Fruit fly (Drosophila melanogaster) whole organism, embryonic: ENCODE data around the gene Rai1.

Experiments
- CG10654 ChIP-seq: fragments of 200-800 bp; sonication (Bioruptor generic); optimal IDR thresholded peaks from 2 replicates; lab custom pipeline; 2016; ENCODE audit warnings: missing biosample characterization, missing genetic modification characterization
- CG10979 ChIP-seq: fragments of 200-800 bp; sonication (Bioruptor generic); optimal IDR thresholded peaks from 2 replicates; lab custom pipeline; 2018; ENCODE audit warnings: missing biosample characterization, mild to moderate bottlenecking, missing genetic modification characterization, moderate library complexity
- CG12769 ChIP-seq: fragments of 200-800 bp; sonication (Bioruptor generic); optimal IDR thresholded peaks from 2 replicates; lab custom pipeline; 2019; ENCODE audit warnings: missing biosample characterization, mild to moderate bottlenecking, missing genetic modification characterization, moderate library complexity
- CG13894 ChIP-seq: fragments of 200-800 bp; sonication (Bioruptor generic); optimal IDR thresholded peaks from 3 replicates; lab custom pipeline; 2018; ENCODE audit warnings: missing biosample characterization, mild to moderate bottlenecking, missing genetic modification characterization, moderate library complexity
- CG15479 ChIP-seq: fragments of 200-800 bp; sonication (Bioruptor generic); optimal IDR thresholded peaks from 3 replicates; lab custom pipeline; 2019; ENCODE audit warnings: missing biosample characterization, mild to moderate bottlenecking, missing genetic modification characterization, moderate library complexity
- CG18262 ChIP-seq: fragments of 200-800 bp; optimal IDR thresholded peaks from 3 replicates; lab custom pipeline; 2019; ENCODE audit warnings: missing biosample characterization, mild to moderate bottlenecking, missing genetic modification characterization, moderate library complexity
- CG2678 ChIP-seq: fragments of 200-800 bp; sonication (Bioruptor generic); optimal IDR thresholded peaks from 3 replicates; lab custom pipeline; 2019; ENCODE audit warnings: missing biosample characterization, mild to moderate bottlenecking, missing genetic modification characterization, moderate library complexity
- CG30403 ChIP-seq: fragments of 200-800 bp; sonication (Bioruptor generic); optimal IDR thresholded peaks from 3 replicates; lab custom pipeline; 2016; ENCODE audit warnings: missing biosample characterization, missing genetic modification characterization
- CG33213 ChIP-seq: fragments of 200-800 bp; sonication (Bioruptor generic); optimal IDR thresholded peaks from 3 replicates; lab custom pipeline; 2016; ENCODE audit warnings: missing biosample characterization, missing genetic modification characterization
- CG4424 ChIP-seq: fragments of 200-800 bp; sonication (Bioruptor generic); optimal IDR thresholded peaks from 3 replicates; lab custom pipeline; 2016; ENCODE audit warnings: missing biosample characterization, missing genetic modification characterization
- CG4820 ChIP-seq: fragments of 200-800 bp; sonication (Bioruptor generic); optimal IDR thresholded peaks from 3 replicates; lab custom pipeline; 2016; ENCODE audit warnings: missing biosample characterization, missing genetic modification characterization
- CG4854 ChIP-seq: fragments of 200-800 bp; sonication (Bioruptor generic); optimal IDR thresholded peaks from 2 replicates; lab custom pipeline; 2016; ENCODE audit warnings: missing biosample characterization, missing genetic modification characterization, inconsistent platforms
- CG6272 ChIP-seq: fragments of 200-800 bp; sonication (Bioruptor generic); IDR thresholded peaks from 2 replicates; pipeline ENCODE4 v1.3.6; 2022; ENCODE audit warnings: missing biosample characterization, missing genetic modification characterization
- CG6791 ChIP-seq: fragments of 200-800 bp; sonication (Bioruptor generic); IDR thresholded peaks from 3 replicates; pipeline ENCODE4 v1.3.6; 2022; ENCODE audit warnings: missing biosample characterization, missing genetic modification characterization; ENCODE audit not compliant: partially characterized antibody
- CG6813 ChIP-seq: fragments of 200-800 bp; sonication (Bioruptor generic); optimal IDR thresholded peaks from 2 replicates; lab custom pipeline; 2017; ENCODE audit warnings: missing biosample characterization, missing genetic modification characterization, mild to moderate bottlenecking, moderate library complexity, missing genetic modification reagents
- CG7963 ChIP-seq: fragments of 200-800 bp; sonication (Bioruptor generic); IDR thresholded peaks from 3 replicates; pipeline ENCODE4 v1.3.6; 2022; ENCODE audit warnings: missing biosample characterization, missing genetic modification characterization; ENCODE audit not compliant: partially characterized antibody
- CG7987 ChIP-seq: fragments of 200-800 bp; sonication (Bioruptor generic); optimal IDR thresholded peaks from 2 replicates; lab custom pipeline; 2018; ENCODE audit warnings: missing biosample characterization, mild to moderate bottlenecking, missing genetic modification characterization, moderate library complexity
- CG8478 ChIP-seq: fragments of >200 bp; optimal IDR thresholded peaks from 2 replicates; lab custom pipeline; 2018
- CG8924 ChIP-seq: fragments of 200-800 bp; optimal IDR thresholded peaks from 3 replicates; lab custom pipeline; 2019; ENCODE audit warnings: missing biosample characterization, mild to moderate bottlenecking, missing genetic modification characterization, moderate library complexity
- CG8944 ChIP-seq: fragments of 200-800 bp; sonication (Bioruptor generic); optimal IDR thresholded peaks from 3 replicates; lab custom pipeline; 2016; ENCODE audit warnings: missing biosample characterization, missing genetic modification characterization
- CG9797 ChIP-seq: fragments of 200-800 bp; sonication (Bioruptor generic); optimal IDR thresholded peaks from 3 replicates; lab custom pipeline; 2018; ENCODE audit warnings: missing biosample characterization, mild to moderate bottlenecking, missing genetic modification characterization
- CrebB ChIP-seq: fragments of 200-800 bp; sonication (Bioruptor generic); optimal IDR thresholded peaks from 3 replicates; lab custom pipeline; 2018; ENCODE audit warnings: missing biosample characterization, mild to moderate bottlenecking, missing genetic modification characterization
- D ChIP-seq, 2 experiments: fragments of 200-800 bp in 1 of 2; fragments of >200 bp in 1 of 2; sonication (Bioruptor generic) in 1 of 2; optimal IDR thresholded peaks; 2 replicates in 1 of 2; 3 replicates in 1 of 2; lab custom pipeline; 2017; ENCODE audit warnings: mild to moderate bottlenecking in 1 of 2, missing biosample characterization in 1 of 2, missing genetic modification characterization in 1 of 2, missing genetic modification reagents in 1 of 2
- Dll ChIP-seq: fragments of 200-800 bp; sonication (Bioruptor generic); IDR thresholded peaks from 4 replicates; pipeline ENCODE4 v1.3.6; 2022; ENCODE audit warnings: missing biosample characterization, missing genetic modification characterization; ENCODE audit not compliant: partially characterized antibody
- Ets65A ChIP-seq: fragments of 200-800 bp; sonication (Bioruptor generic); peaks from one replicate; lab custom pipeline; 2016; ENCODE audit warnings: missing biosample characterization, missing genetic modification characterization
- Hmr ChIP-seq: fragments of 200-800 bp; sonication (Bioruptor generic); optimal IDR thresholded peaks from 3 replicates; lab custom pipeline; 2017; ENCODE audit warnings: mild to moderate bottlenecking, missing biosample characterization, missing genetic modification reagents, missing genetic modification characterization
- Hr39 ChIP-seq: fragments of >200 bp; optimal IDR thresholded peaks from 2 replicates; lab custom pipeline; 2017
- Mes4 ChIP-seq: fragments of 200-800 bp; sonication (Bioruptor generic); optimal IDR thresholded peaks from 2 replicates; lab custom pipeline; 2016; ENCODE audit warnings: missing biosample characterization, missing genetic modification characterization
- Myb ChIP-seq: fragments of 200-800 bp; sonication (Bioruptor generic); optimal IDR thresholded peaks from 2 replicates; lab custom pipeline; 2016; ENCODE audit warnings: missing biosample characterization, missing genetic modification characterization
- NC2α ChIP-seq: fragments of 200-800 bp; sonication (Bioruptor generic); optimal IDR thresholded peaks from 2 replicates; lab custom pipeline; 2016; ENCODE audit warnings: missing biosample characterization, missing genetic modification characterization
- Oaz ChIP-seq: fragments of 200-800 bp; sonication (Bioruptor generic); IDR thresholded peaks from 2 replicates; pipeline ENCODE4 v1.3.6; 2022; ENCODE audit warnings: missing biosample characterization, missing genetic modification characterization
- Sin3A ChIP-seq: fragments of >200 bp; optimal IDR thresholded peaks from 2 replicates; lab custom pipeline; 2018
- Sox102F ChIP-seq: fragments of 200-800 bp; sonication (Bioruptor generic); optimal IDR thresholded peaks from 2 replicates; lab custom pipeline; 2018; ENCODE audit warnings: missing biosample characterization, mild to moderate bottlenecking, missing genetic modification characterization, moderate library complexity
- ap ChIP-seq: fragments of 200-800 bp; sonication (Bioruptor generic); IDR thresholded peaks from 2 replicates; pipeline ENCODE4 v1.3.6; 2022; ENCODE audit warnings: missing biosample characterization, missing genetic modification characterization
- az2 ChIP-seq: fragments of 200-800 bp; sonication (Bioruptor generic); optimal IDR thresholded peaks from 3 replicates; lab custom pipeline; 2016; ENCODE audit warnings: missing biosample characterization, missing genetic modification characterization
- cad ChIP-seq: fragments of >200 bp; optimal IDR thresholded peaks from 2 replicates; lab custom pipeline; 2017; ENCODE audit warnings: missing biosample characterization, missing genetic modification characterization
- chinmo ChIP-seq: fragments of 200-800 bp; sonication (Bioruptor generic); IDR thresholded peaks from 4 replicates; pipeline ENCODE4 v1.3.6; 2022; ENCODE audit warnings: missing biosample characterization, missing genetic modification characterization; ENCODE audit not compliant: partially characterized antibody
- ci ChIP-seq: fragments of 200-800 bp; sonication (Bioruptor generic); IDR thresholded peaks from 3 replicates; pipeline ENCODE4 v1.3.6; 2022; ENCODE audit warnings: missing biosample characterization, missing genetic modification characterization
- emc ChIP-seq: fragments of 200-800 bp; sonication (Bioruptor generic); optimal IDR thresholded peaks from 2 replicates; lab custom pipeline; 2016; ENCODE audit warnings: missing biosample characterization, missing genetic modification characterization
- lilli ChIP-seq: fragments of 200-800 bp; sonication (Bioruptor generic); optimal IDR thresholded peaks from 3 replicates; lab custom pipeline; 2016; ENCODE audit warnings: missing biosample characterization, missing genetic modification characterization
- luna ChIP-seq: fragments of 200-800 bp; sonication (Bioruptor generic); optimal IDR thresholded peaks from 2 replicates; lab custom pipeline; 2016; ENCODE audit warnings: missing biosample characterization, missing genetic modification characterization
- nerfin-2 ChIP-seq: fragments of 200-800 bp; sonication (Bioruptor generic); IDR thresholded peaks from 2 replicates; pipeline ENCODE4 v1.3.6; 2022; ENCODE audit warnings: missing biosample characterization, missing genetic modification characterization; ENCODE audit not compliant: partially characterized antibody
- p53 ChIP-seq: fragments of 200-800 bp; sonication (Bioruptor generic); optimal IDR thresholded peaks from 2 replicates; lab custom pipeline; 2016; ENCODE audit warnings: missing biosample characterization, missing genetic modification characterization
- rib ChIP-seq: fragments of 200-800 bp; sonication (Bioruptor generic); IDR thresholded peaks from 2 replicates; pipeline ENCODE4 v1.3.6; 2022; ENCODE audit warnings: missing biosample characterization, missing genetic modification characterization
- schlank ChIP-seq: fragments of 200-800 bp; sonication (Bioruptor generic); optimal IDR thresholded peaks from 2 replicates; lab custom pipeline; 2018; ENCODE audit warnings: missing biosample characterization, mild to moderate bottlenecking, missing genetic modification characterization
- stc ChIP-seq: fragments of 200-800 bp; sonication (Bioruptor generic); IDR thresholded peaks from 2 replicates; pipeline ENCODE4 v1.3.6; 2022; ENCODE audit warnings: missing biosample characterization, missing genetic modification characterization
- stwl ChIP-seq: fragments of 200-800 bp; sonication (Bioruptor generic); optimal IDR thresholded peaks from 3 replicates; lab custom pipeline; 2018; ENCODE audit warnings: missing biosample characterization, mild to moderate bottlenecking, missing genetic modification characterization, moderate library complexity
- sug ChIP-seq: fragments of 200-800 bp; optimal IDR thresholded peaks from 2 replicates; lab custom pipeline; 2019; ENCODE audit warnings: missing biosample characterization, mild to moderate bottlenecking, missing genetic modification characterization, moderate library complexity
- tll ChIP-seq, 2 experiments: fragments of 200-800 bp in 1 of 2; fragments of >200 bp in 1 of 2; sonication (Bioruptor generic) in 1 of 2; optimal IDR thresholded peaks; 2 replicates each; lab custom pipeline; 2017 to 2019; ENCODE audit warnings: missing biosample characterization in 2 of 2, missing genetic modification characterization in 2 of 2, mild to moderate bottlenecking in 1 of 2, moderate library complexity in 1 of 2
- tna ChIP-seq: fragments of 200-800 bp; sonication (Bioruptor generic); IDR thresholded peaks from 2 replicates; pipeline ENCODE4 v1.3.6; 2022; ENCODE audit warnings: missing biosample characterization, missing genetic modification characterization; ENCODE audit not compliant: partially characterized antibody
- zen2 ChIP-seq: fragments of 200-800 bp; sonication (Bioruptor generic); IDR thresholded peaks from 3 replicates; pipeline ENCODE4 v1.3.6; 2022; ENCODE audit warnings: missing biosample characterization, missing genetic modification characterization; ENCODE audit not compliant: partially characterized antibody

Rai1 gene

DNA sequence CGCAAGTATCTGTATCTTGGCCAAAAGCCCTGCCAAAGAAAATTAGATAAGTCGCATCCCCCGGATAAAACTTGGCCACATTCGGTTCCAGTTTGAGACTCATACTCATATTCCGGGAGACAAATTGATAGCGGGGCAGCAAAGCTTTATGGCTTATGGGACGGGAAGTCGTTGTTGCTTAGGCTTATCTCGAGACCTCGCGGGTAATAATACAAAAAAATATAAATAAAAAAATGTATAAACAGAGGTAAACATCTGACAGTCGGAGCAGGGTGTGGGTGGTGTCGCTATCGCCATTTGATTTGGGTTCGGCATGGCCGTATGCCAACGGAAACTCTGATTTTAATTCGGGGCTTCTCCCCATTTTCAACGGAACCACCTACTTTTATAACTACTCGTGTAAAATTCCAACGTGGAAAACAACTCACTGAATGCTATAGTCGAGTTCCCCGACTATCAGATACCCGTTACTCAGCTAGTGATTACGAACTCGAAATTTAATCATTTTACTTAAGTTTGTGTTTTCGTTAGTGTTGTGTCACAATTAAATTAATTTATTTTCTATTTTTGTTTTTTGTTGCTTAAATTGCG lies 34.5 kb upstream of the Rai1 start (continued):
- no peak for TF ChIP-seq p53 (GFP tag; lab: Kevin White, UChicago)
- peak; percentile 34 for TF ChIP-seq CG12769 (tag; lab: Kevin White, UChicago)
- TF ChIP-seq lilli (GFP tag; lab: Kevin White, UChicago), result no peak
- TF ChIP-seq sug, result peak; percentile 42
- TF ChIP-seq CG6272 (GFP tag; lab: Robert Waterston, UW), result no peak
- no peak for TF ChIP-seq tll (GFP tag; optimal IDR thresholded peaks at IDR 0.05; lab: Kevin White, UChicago)
- TF ChIP-seq emc (GFP tag; lab: Kevin White, UChicago), result no peak
- TF ChIP-seq stc (GFP tag; lab: Robert Waterston, UW), result no peak
- no peak for TF ChIP-seq D (optimal IDR thresholded peaks at IDR 0.05; lab: Kevin White, UChicago)
- TF ChIP-seq D (GFP tag; optimal IDR thresholded peaks at IDR 0.05; lab: Kevin White, UChicago), result no peak
- TF ChIP-seq CG8478, result no peak
- no peak for TF ChIP-seq CG4854
- TF ChIP-seq CG4820 (GFP tag; lab: Kevin White, UChicago), result no peak
- no peak for TF ChIP-seq rib (GFP tag; lab: Robert Waterston, UW)
- no peak for TF ChIP-seq Dll (GFP tag; lab: Robert Waterston, UW)
- TF ChIP-seq zen2, result no peak
- TF ChIP-seq Hr39 (lab: Kevin White, UChicago), result no peak
- no peak for TF ChIP-seq CG10654 (GFP tag; lab: Kevin White, UChicago)
- no peak for TF ChIP-seq cad
- no peak for TF ChIP-seq CrebB
- TF ChIP-seq CG2678 (tag; lab: Kevin White, UChicago), result peak; percentile 10
- no peak for TF ChIP-seq ap (GFP tag; lab: Robert Waterston, UW)
- no peak for TF ChIP-seq CG4424 (GFP tag; lab: Kevin White, UChicago)
- no peak for TF ChIP-seq CG8944 (GFP tag; lab: Kevin White, UChicago)
- TF ChIP-seq Myb, result no peak
- TF ChIP-seq Ets65A (GFP tag; lab: Kevin White, UChicago), result no peak
- no peak for TF ChIP-seq stwl (tag; lab: Kevin White, UChicago)
- TF ChIP-seq CG8924, result no peak
- TF ChIP-seq CG7987 (GFP tag; lab: Kevin White, UChicago), result no peak
- TF ChIP-seq luna (GFP tag; lab: Kevin White, UChicago), result no peak
- no peak for TF ChIP-seq Mes4 (GFP tag; lab: Kevin White, UChicago)
- TF ChIP-seq CG9797, result no peak
- no peak for TF ChIP-seq CG18262 (tag; lab: Kevin White, UChicago)
- TF ChIP-seq Hmr (GFP tag; lab: Kevin White, UChicago), result no peak
- no peak for TF ChIP-seq az2 (GFP tag; lab: Kevin White, UChicago)
- TF ChIP-seq CG15479 (GFP tag; lab: Kevin White, UChicago), result no peak
- no peak for TF ChIP-seq chinmo (GFP tag; lab: Robert Waterston, UW)
- TF ChIP-seq nerfin-2, result peak; percentile 53; the same call in 1 of the 2 replicates
- TF ChIP-seq CG30403 (GFP tag; lab: Kevin White, UChicago), result no peak
- TF ChIP-seq Oaz (GFP tag; lab: Robert Waterston, UW), result no peak
- no peak for TF ChIP-seq CG7963 (GFP tag; lab: Robert Waterston, UW)
- no peak for TF ChIP-seq CG10979
- TF ChIP-seq CG6813 (GFP tag; lab: Kevin White, UChicago), result no peak
- TF ChIP-seq Sox102F (GFP tag; lab: Kevin White, UChicago), result no peak
- TF ChIP-seq CG13894, result peak; percentile 79
- 0 out of 3 replicates have a peak, but pooled peaks have one; percentile 45 for TF ChIP-seq ci (GFP tag; lab: Robert Waterston, UW)
- TF ChIP-seq tna (GFP tag; lab: Robert Waterston, UW), result peak; percentile 45; the same call in 1 of the 2 replicates
- no peak for TF ChIP-seq schlank (tag; lab: Kevin White, UChicago)
- no peak for TF ChIP-seq CG33213 (GFP tag; lab: Kevin White, UChicago)
- no peak for TF ChIP-seq NC2α (GFP tag; lab: Kevin White, UChicago)
- TF ChIP-seq CG6791, result no peak
- TF ChIP-seq Sin3A (lab: Kevin White, UChicago), result no peak
